Worm (Caenorhabditis elegans) whole organism, late embryonic: ENCODE data around the gene pxn-2.

Source experiments
- ceh-45 ChIP-seq: fragments of 200-800 bp; sonication (Bioruptor generic); IDR thresholded peaks from 2 replicates; pipeline ENCODE4 v1.3.6; 2022; ENCODE audit warnings: missing genetic modification reagents, missing genetic modification characterization, missing compliant biosample characterization
- che-1 ChIP-seq: sonication (generic microtip); optimal IDR thresholded peaks from 2 replicates; lab custom pipeline; 2016; ENCODE audit warnings: mild to moderate bottlenecking, missing genetic modification characterization, missing compliant biosample characterization
- nfya-1 ChIP-seq: sonication (generic microtip); optimal IDR thresholded peaks from 2 replicates; lab custom pipeline; 2017; ENCODE audit warnings: missing genetic modification characterization, mild to moderate bottlenecking, missing compliant biosample characterization, antibody characterized with exemption, moderate library complexity
- nhr-232 ChIP-seq: sonication (generic microtip); optimal IDR thresholded peaks from 2 replicates; lab custom pipeline; 2016; ENCODE audit warnings: missing genetic modification characterization, missing compliant biosample characterization
- pax-1 ChIP-seq: fragments of 150-350 bp; optimal IDR thresholded peaks from 2 replicates; lab custom pipeline; 2014; ENCODE audit warnings: missing biosample characterization, missing genetic modification characterization
- sdc-2 ChIP-seq: sonication (generic microtip); optimal IDR thresholded peaks from 2 replicates; lab custom pipeline; 2016; ENCODE audit warnings: missing genotype, missing genetic modification characterization, missing compliant biosample characterization
- syd-9 ChIP-seq: sonication (generic microtip); optimal IDR thresholded peaks from 2 replicates; lab custom pipeline; 2016; ENCODE audit warnings: mild to moderate bottlenecking, missing genetic modification characterization, moderate library complexity, missing compliant biosample characterization
- unc-86 ChIP-seq: sonication (generic microtip); optimal IDR thresholded peaks from 2 replicates; lab custom pipeline; 2016; ENCODE audit warnings: missing genetic modification characterization, missing compliant biosample characterization

- no peak for TF ChIP-seq syd-9 (tag; lab: Kevin White, UChicago)
- no peak for TF ChIP-seq pax-1 (tag; lab: Kevin White, UChicago)
- TF ChIP-seq ceh-45 (GFP tag; lab: Robert Waterston, UW) = no peak
- no peak for TF ChIP-seq nfya-1 (tag; lab: Kevin White, UChicago)
- no peak for TF ChIP-seq che-1
- TF ChIP-seq unc-86 (tag; lab: Kevin White, UChicago) = no peak
- no peak for TF ChIP-seq sdc-2 (tag; lab: Kevin White, UChicago)
- no peak for TF ChIP-seq nhr-232 (tag; lab: Kevin White, UChicago)
Observed at ce11 chrX:10958427-10958826, 20.7 kb downstream of the pxn-2 start, which contains the start of gene nlp-19.
